1 worm cellular context compared by ENCODE assay signal in genomic region chrX:2506738-2507137, ce11.
TF ChIP-seq lines count a peak whose summit lies in the region.

No protein-coding gene starts in this region.

TF ChIP-seq in whole organism, L1 larva, 84 proteins besides CTCF, POLR2A, EP300 and RAD21 (continued from another document):
- TF ChIP-seq aha-1 (tag; optimal IDR thresholded peaks at IDR 0.05; lab: Kevin White, UChicago), result no peak
- no peak for TF ChIP-seq nhr-237 (tag; optimal IDR thresholded peaks at IDR 0.05; lab: Kevin White, UChicago)
- TF ChIP-seq isw-1 (GFP tag; IDR thresholded peaks at IDR 0.05; lab: Robert Waterston, UW), result no peak
- no peak for TF ChIP-seq alr-1 (tag; optimal IDR thresholded peaks at IDR 0.05; lab: Kevin White, UChicago; ENCODE audit: borderline replicate concordance)
- TF ChIP-seq ceh-88 (GFP tag; IDR thresholded peaks at IDR 0.05; lab: Robert Waterston, UW), result no peak
- TF ChIP-seq xbp-1 (tag; optimal IDR thresholded peaks at IDR 0.05; lab: Kevin White, UChicago), result no peak
- no peak for TF ChIP-seq efl-1 (optimal IDR thresholded peaks at IDR 0.05; lab: Kevin White, UChicago)
- TF ChIP-seq efl-1 (GFP tag; optimal IDR thresholded peaks at IDR 0.05 in 1 of 2; lab: Kevin White, UChicago), result no peak
